Fruit fly (Drosophila melanogaster): ENCODE results near the gene CG14572.

DNA sequence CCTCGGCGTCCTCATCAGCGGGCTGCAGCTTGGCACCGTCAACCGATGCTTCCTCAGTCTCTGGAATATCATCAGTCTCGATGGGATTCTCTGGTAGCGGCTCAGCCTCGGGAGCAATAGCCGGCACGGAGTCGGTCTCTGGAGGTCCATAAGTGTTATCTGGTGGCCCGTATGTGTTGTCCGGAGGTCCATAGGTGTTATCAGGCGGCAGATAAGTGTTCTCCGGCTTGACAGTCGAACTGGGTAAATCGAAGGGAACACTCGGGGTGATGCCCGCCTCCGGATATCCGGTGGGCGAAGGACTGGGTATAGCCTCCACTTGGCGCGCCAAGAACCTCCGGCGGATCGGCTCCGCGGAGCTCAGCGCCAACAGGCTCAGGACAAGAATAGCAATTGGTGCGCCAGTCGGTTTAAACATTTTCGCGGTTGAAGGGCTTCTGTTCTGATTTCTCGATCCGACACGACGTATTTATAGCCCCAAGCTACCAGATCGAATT lies 10.2 kb upstream of the CG14572 start, which contains the start of gene CG14569:
- TF ChIP-seq Oli (tag; optimal IDR thresholded peaks at IDR 0.05) = no peak
- TF ChIP-seq Myb (GFP tag; optimal IDR thresholded peaks at IDR 0.05) = no peak
- TF ChIP-seq CG12769 (tag; optimal IDR thresholded peaks at IDR 0.05) = no peak
- no peak for TF ChIP-seq CG4404 (GFP tag; IDR thresholded peaks at IDR 0.05)
- TF ChIP-seq Adf1 (GFP tag; IDR thresholded peaks at IDR 0.05) = no peak
- TF ChIP-seq CG9876 (GFP tag; optimal IDR thresholded peaks at IDR 0.05) = no peak
- no peak for TF ChIP-seq Fer3 (tag; optimal IDR thresholded peaks at IDR 0.05)
- TF ChIP-seq CG9437 (GFP tag; optimal IDR thresholded peaks at IDR 0.05) = no peak
- TF ChIP-seq CG6254 (GFP tag; optimal IDR thresholded peaks at IDR 0.05) = no peak
